Worm (Caenorhabditis elegans): Measurements from ENCODE around the gene Y108G3AL.2.

Gene Y108G3AL.2

ce11 chrV:194760-195159, 28.0 kb downstream of the Y108G3AL.2 start:
- TF ChIP-seq mml-1 (tag; optimal IDR thresholded peaks at IDR 0.05): no peak
- no peak for TF ChIP-seq nfya-1 (tag; optimal IDR thresholded peaks at IDR 0.05; ENCODE audit: insufficient read depth)
- no peak for TF ChIP-seq fos-1 (tag; optimal IDR thresholded peaks at IDR 0.05)
- TF ChIP-seq elt-1 (tag; optimal IDR thresholded peaks at IDR 0.05): no peak
- TF ChIP-seq nhr-28 (tag; optimal IDR thresholded peaks at IDR 0.05): no peak
- no peak for TF ChIP-seq pha-4 (tag; optimal IDR thresholded peaks at IDR 0.05)
- TF ChIP-seq nhr-12 (tag; optimal IDR thresholded peaks at IDR 0.05): no peak
- TF ChIP-seq nhr-43 (tag; optimal IDR thresholded peaks at IDR 0.05; ENCODE audit: poor library complexity, severe bottlenecking): no peak
- no peak for TF ChIP-seq lin-15B (tag; optimal IDR thresholded peaks at IDR 0.05)
- TF ChIP-seq snpc-4 (tag; optimal IDR thresholded peaks at IDR 0.05): no peak
- TF ChIP-seq lin-39 (tag; optimal IDR thresholded peaks at IDR 0.05): no peak
- TF ChIP-seq nhr-23 (tag; optimal IDR thresholded peaks at IDR 0.05): no peak
- TF ChIP-seq egl-27 (tag; optimal IDR thresholded peaks at IDR 0.05): no peak
- TF ChIP-seq ceh-28 (tag; optimal IDR thresholded peaks at IDR 0.05): no peak
- no peak for TF ChIP-seq mdl-1 (tag; optimal IDR thresholded peaks at IDR 0.05)
- no peak for TF ChIP-seq hmg-11 (tag; optimal IDR thresholded peaks at IDR 0.05)
- no peak for TF ChIP-seq eor-1 (tag; optimal IDR thresholded peaks at IDR 0.05)
- TF ChIP-seq elt-2 (tag; optimal IDR thresholded peaks at IDR 0.05): no peak
- TF ChIP-seq nhr-67 (tag; optimal IDR thresholded peaks at IDR 0.05): no peak
- TF ChIP-seq nhr-237 (tag; optimal IDR thresholded peaks at IDR 0.05): no peak

ce11 chrV:201300-201699, 34.5 kb downstream of the Y108G3AL.2 start, which contains the start of gene trpp-1:
TSS of gene trpp-1 (plus strand) at chrV:201600.
- TF ChIP-seq nhr-25 (tag; optimal IDR thresholded peaks at IDR 0.05): no peak
- TF ChIP-seq zag-1 (tag; optimal IDR thresholded peaks at IDR 0.05): no peak
- TF ChIP-seq eor-1 (tag; optimal IDR thresholded peaks at IDR 0.05): no peak
- TF ChIP-seq pqm-1 (tag; optimal IDR thresholded peaks at IDR 0.05): no peak
- no peak for TF ChIP-seq fkh-10 (GFP tag; optimal IDR thresholded peaks at IDR 0.05)
- TF ChIP-seq elt-1 (tag; optimal IDR thresholded peaks at IDR 0.05): no peak
- no peak for TF ChIP-seq jun-1 (tag; optimal IDR thresholded peaks at IDR 0.05)
- TF ChIP-seq nhr-11 (tag; optimal IDR thresholded peaks at IDR 0.05): no peak
- no peak for TF ChIP-seq ztf-4 (tag; optimal IDR thresholded peaks at IDR 0.05)
- no peak for TF ChIP-seq lin-39 (tag; optimal IDR thresholded peaks at IDR 0.05)
- TF ChIP-seq ama-1 (optimal IDR thresholded peaks at IDR 0.05): no peak
- no peak for TF ChIP-seq mml-1 (tag; optimal IDR thresholded peaks at IDR 0.05)

DNA sequence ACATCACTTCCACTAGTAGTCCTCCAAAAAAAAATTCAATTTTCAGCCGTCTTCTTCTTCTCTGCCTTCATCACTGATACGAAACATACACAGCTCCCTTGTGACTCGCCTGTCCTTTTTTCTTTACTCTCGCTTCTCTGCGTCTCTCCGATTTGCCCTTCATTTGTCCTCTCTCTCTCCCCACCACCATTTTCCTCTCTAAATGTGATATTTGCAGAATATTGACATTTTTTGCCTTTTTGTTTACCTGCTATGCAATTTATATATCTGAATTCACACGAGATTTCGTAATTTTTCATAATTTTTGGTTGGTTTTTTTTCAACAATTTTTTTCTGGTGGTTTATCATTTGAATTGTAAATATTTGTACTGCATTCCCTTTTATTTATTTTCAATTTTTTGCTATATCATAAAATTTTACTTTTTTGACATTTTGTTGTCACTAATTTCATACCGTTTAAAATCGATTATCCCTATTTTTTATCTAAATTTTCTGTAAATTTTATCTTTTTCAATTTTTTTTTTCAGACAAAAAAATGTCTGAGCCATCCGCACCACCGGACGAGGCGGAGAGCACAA, 37.2 kb downstream of the Y108G3AL.2 start, which contains the start of gene lec-12:
TSS of gene lec-12 (plus strand) at position 528 of the 578 bp plus-strand sequence.
- TF ChIP-seq mdl-1 (tag; optimal IDR thresholded peaks at IDR 0.05): no peak
- no peak for TF ChIP-seq lin-15B (tag; optimal IDR thresholded peaks at IDR 0.05)
- no peak for TF ChIP-seq elt-3 (tag; optimal IDR thresholded peaks at IDR 0.05)
- no peak for TF ChIP-seq nhr-12 (tag; optimal IDR thresholded peaks at IDR 0.05)
- peak; percentile 23 for TF ChIP-seq pqm-1 (tag; optimal IDR thresholded peaks at IDR 0.05)
- peak; percentile 33 for TF ChIP-seq nfya-1 (tag; optimal IDR thresholded peaks at IDR 0.05; ENCODE audit: insufficient read depth)
- TF ChIP-seq R02D3.7 (tag; optimal IDR thresholded peaks at IDR 0.05): no peak
- TF ChIP-seq ceh-28 (tag; optimal IDR thresholded peaks at IDR 0.05): no peak
- TF ChIP-seq jun-1 (tag; optimal IDR thresholded peaks at IDR 0.05): peak; percentile 22
- no peak for TF ChIP-seq ceh-9 (tag; optimal IDR thresholded peaks at IDR 0.05)
- TF ChIP-seq pha-4 (tag; optimal IDR thresholded peaks at IDR 0.05): peak; percentile 95
- TF ChIP-seq elt-2 (tag; optimal IDR thresholded peaks at IDR 0.05): peak; percentile 13

DNA sequence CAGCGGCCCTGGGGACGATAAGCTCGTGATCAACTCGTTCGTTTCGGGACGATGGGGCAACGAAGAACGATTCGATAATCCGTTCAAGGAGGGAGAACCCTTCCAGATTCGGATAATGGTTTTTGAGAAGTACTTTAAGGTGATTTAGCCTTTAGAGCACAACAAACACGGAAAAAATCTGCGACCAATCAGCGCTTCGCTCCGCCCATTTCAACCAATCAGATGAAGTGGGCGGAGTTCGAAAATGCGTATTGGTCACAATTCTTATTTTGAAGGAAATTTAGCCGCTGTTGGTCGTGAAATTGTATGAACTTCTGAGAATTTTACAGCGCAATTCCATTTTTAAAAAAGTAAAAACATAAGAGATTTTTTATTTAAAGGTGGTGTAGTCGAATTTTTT, 40.0 kb downstream of the Y108G3AL.2 start:
- TF ChIP-seq ama-1 (optimal IDR thresholded peaks at IDR 0.05) (no peak), nfya-1 (tag; optimal IDR thresholded peaks at IDR 0.05; ENCODE audit: insufficient read depth) (peak; percentile 92), mdl-1 (tag; optimal IDR thresholded peaks at IDR 0.05) (no peak)

DNA sequence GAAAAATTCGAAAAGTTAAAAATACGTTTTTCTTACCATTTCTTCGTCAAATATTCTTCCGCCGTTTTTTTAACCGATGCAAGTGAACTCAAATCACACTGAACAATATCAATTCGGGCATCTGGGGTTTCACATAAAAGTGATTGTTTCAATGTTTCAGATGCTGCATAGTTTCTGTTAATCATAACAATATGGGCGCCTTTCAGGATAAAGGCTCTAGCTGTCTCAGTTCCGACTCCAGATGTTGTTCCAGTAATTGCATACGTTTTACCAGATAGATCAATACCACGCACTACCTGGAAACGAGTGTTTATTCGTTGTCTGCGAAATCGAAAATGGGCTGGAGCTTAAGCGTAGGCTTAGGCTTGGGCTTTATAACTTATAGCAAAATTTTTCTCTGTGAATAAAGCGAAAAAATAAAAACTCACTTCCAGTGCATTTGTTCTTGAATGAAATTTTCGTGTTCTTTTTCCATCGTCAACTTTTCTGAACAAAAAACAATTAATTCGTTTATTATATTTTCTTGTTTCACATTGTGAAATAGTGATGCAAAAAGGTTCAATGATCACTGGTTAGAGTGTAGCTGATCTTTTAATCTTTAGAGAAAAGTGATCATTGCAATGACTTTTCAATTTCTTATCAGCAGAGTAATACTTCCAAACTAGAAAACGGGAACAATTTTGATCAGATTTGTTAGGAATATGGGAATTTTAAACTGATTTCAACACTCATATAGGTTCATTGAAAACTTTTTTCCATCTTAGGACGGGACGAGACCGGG, 44.8 kb downstream of the Y108G3AL.2 start:
- TF ChIP-seq daf-12 (tag; optimal IDR thresholded peaks at IDR 0.05) (no peak), nhr-43 (tag; optimal IDR thresholded peaks at IDR 0.05; ENCODE audit: poor library complexity, severe bottlenecking) (no peak), pqm-1 (tag; optimal IDR thresholded peaks at IDR 0.05) (peak; percentile 31), zag-1 (tag; optimal IDR thresholded peaks at IDR 0.05) (no peak), skn-1 (tag; optimal IDR thresholded peaks at IDR 0.05) (no peak), fos-1 (tag; optimal IDR thresholded peaks at IDR 0.05) (no peak), unc-62 (GFP tag; optimal IDR thresholded peaks at IDR 0.05) (no peak), mdl-1 (tag; optimal IDR thresholded peaks at IDR 0.05) (no peak), nhr-25 (tag; optimal IDR thresholded peaks at IDR 0.05) (no peak), fkh-10 (GFP tag; optimal IDR thresholded peaks at IDR 0.05) (no peak), nhr-28 (tag; optimal IDR thresholded peaks at IDR 0.05) (no peak), nhr-12 (tag; optimal IDR thresholded peaks at IDR 0.05) (no peak), nhr-67 (tag; optimal IDR thresholded peaks at IDR 0.05) (no peak), elt-2 (tag; optimal IDR thresholded peaks at IDR 0.05) (peak; percentile 47), ceh-9 (tag; optimal IDR thresholded peaks at IDR 0.05) (no peak), ceh-28 (tag; optimal IDR thresholded peaks at IDR 0.05) (no peak)
